Fruit fly (Drosophila melanogaster) whole organism, embryonic: ENCODE data around the gene Cyp12a4.

Experiments
- ATbp ChIP-seq: fragments of 200-800 bp; sonication (Bioruptor generic); optimal IDR thresholded peaks from 2 replicates; lab custom pipeline; 2017; ENCODE audit warnings: missing biosample characterization, mild to moderate bottlenecking, missing genetic modification characterization, missing genetic modification reagents
- Bgb ChIP-seq: fragments of 200-800 bp; sonication (Bioruptor generic); IDR thresholded peaks from 2 replicates; pipeline ENCODE4 v1.3.6; 2022; ENCODE audit warnings: missing biosample characterization, missing genetic modification characterization; ENCODE audit not compliant: partially characterized antibody
- CG10209 ChIP-seq: fragments of 200-800 bp; sonication (Bioruptor generic); optimal IDR thresholded peaks from 3 replicates; lab custom pipeline; 2017; ENCODE audit warnings: missing biosample characterization, mild to moderate bottlenecking, missing genetic modification characterization, missing genetic modification reagents
- CG1024 ChIP-seq: fragments of 200-800 bp; sonication (Bioruptor generic); IDR thresholded peaks from 2 replicates; pipeline ENCODE4 v1.3.6; 2022; ENCODE audit warnings: missing biosample characterization, missing genetic modification characterization
- CG10543 ChIP-seq: fragments of 200-800 bp; sonication (Bioruptor generic); optimal IDR thresholded peaks from 3 replicates; lab custom pipeline; 2017; ENCODE audit warnings: missing biosample characterization, mild to moderate bottlenecking, missing genetic modification characterization, moderate library complexity
- CG10654 ChIP-seq: fragments of 200-800 bp; sonication (Bioruptor generic); optimal IDR thresholded peaks from 2 replicates; lab custom pipeline; 2016; ENCODE audit warnings: missing biosample characterization, missing genetic modification characterization
- CG11723 ChIP-seq: fragments of 200-800 bp; sonication (Bioruptor generic); optimal IDR thresholded peaks from 2 replicates; lab custom pipeline; 2017; ENCODE audit warnings: missing biosample characterization, mild to moderate bottlenecking, missing genetic modification characterization
- CG12942 ChIP-seq: fragments of 200-800 bp; sonication (Bioruptor generic); optimal IDR thresholded peaks from 3 replicates; lab custom pipeline; 2016; ENCODE audit warnings: missing biosample characterization, missing genetic modification characterization
- CG13287 ChIP-seq: fragments of 200-800 bp; sonication (Bioruptor generic); IDR thresholded peaks from 2 replicates; pipeline ENCODE4 v1.3.6; 2022; ENCODE audit warnings: missing biosample characterization, missing genetic modification characterization; ENCODE audit not compliant: partially characterized antibody
- CG17802 ChIP-seq: fragments of 200-800 bp; sonication (Bioruptor generic); optimal IDR thresholded peaks from 2 replicates; lab custom pipeline; 2018; ENCODE audit warnings: missing biosample characterization, mild to moderate bottlenecking, missing genetic modification characterization, moderate library complexity
- CG1832 ChIP-seq: fragments of 200-800 bp; sonication (Bioruptor generic); optimal IDR thresholded peaks from 2 replicates; lab custom pipeline; 2017; ENCODE audit warnings: missing biosample characterization, mild to moderate bottlenecking, missing genetic modification characterization, inconsistent platforms
- CG2875 ChIP-seq: fragments of 200-800 bp; sonication (Bioruptor generic); optimal IDR thresholded peaks from 2 replicates; lab custom pipeline; 2017; ENCODE audit warnings: missing biosample characterization, mild to moderate bottlenecking, missing genetic modification characterization, missing genetic modification reagents
- CG2889 ChIP-seq: fragments of 200-800 bp; sonication (Bioruptor generic); IDR thresholded peaks from 3 replicates; pipeline ENCODE4 v1.3.6; 2022; ENCODE audit warnings: missing biosample characterization, missing genetic modification characterization
- CG30431 ChIP-seq: fragments of 200-800 bp; sonication (Bioruptor generic); optimal IDR thresholded peaks from 2 replicates; lab custom pipeline; 2017; ENCODE audit warnings: missing biosample characterization, missing genetic modification characterization
- CG33557 ChIP-seq: fragments of 200-800 bp; sonication (Bioruptor generic); optimal IDR thresholded peaks from 2 replicates; lab custom pipeline; 2019; ENCODE audit warnings: missing biosample characterization, mild to moderate bottlenecking, missing genetic modification characterization, moderate library complexity
- CG34224 ChIP-seq: fragments of 200-800 bp; sonication (Bioruptor generic); IDR thresholded peaks from 3 replicates; pipeline ENCODE4 v1.3.6; 2022; ENCODE audit warnings: missing biosample characterization, missing genetic modification characterization; ENCODE audit not compliant: partially characterized antibody
- CG34422 ChIP-seq: fragments of 200-800 bp; sonication (Bioruptor generic); IDR thresholded peaks from 3 replicates; pipeline ENCODE4 v1.3.6; 2022; ENCODE audit warnings: missing biosample characterization, missing genetic modification characterization
- CG3838 ChIP-seq: fragments of 200-800 bp; sonication (Bioruptor generic); optimal IDR thresholded peaks from 3 replicates; lab custom pipeline; 2016; ENCODE audit warnings: missing biosample characterization, missing genetic modification characterization
- CG4424 ChIP-seq: fragments of 200-800 bp; sonication (Bioruptor generic); optimal IDR thresholded peaks from 3 replicates; lab custom pipeline; 2016; ENCODE audit warnings: missing biosample characterization, missing genetic modification characterization
- CG6175 ChIP-seq: fragments of 200-800 bp; sonication (Bioruptor generic); IDR thresholded peaks from 3 replicates; pipeline ENCODE4 v1.3.6; 2022; ENCODE audit warnings: missing biosample characterization, missing genetic modification characterization
- CG8944 ChIP-seq: fragments of 200-800 bp; sonication (Bioruptor generic); optimal IDR thresholded peaks from 3 replicates; lab custom pipeline; 2016; ENCODE audit warnings: missing biosample characterization, missing genetic modification characterization
- CG9215 ChIP-seq: fragments of 200-800 bp; sonication (Bioruptor generic); IDR thresholded peaks from 2 replicates; pipeline ENCODE4 v1.3.6; 2022; ENCODE audit warnings: missing biosample characterization, missing genetic modification characterization
- Camta ChIP-seq: fragments of 200-800 bp; sonication (Bioruptor generic); optimal IDR thresholded peaks from 2 replicates; lab custom pipeline; 2016; ENCODE audit warnings: missing biosample characterization, missing genetic modification characterization
- CkIIα-i1 ChIP-seq: fragments of 200-800 bp; sonication (Bioruptor generic); IDR thresholded peaks from 2 replicates; pipeline ENCODE4 v1.3.6; 2022; ENCODE audit warnings: missing biosample characterization, missing genetic modification characterization
- Doc3 ChIP-seq: fragments of 200-800 bp; sonication (Bioruptor generic); IDR thresholded peaks from 3 replicates; pipeline ENCODE4 v1.3.6; 2022; ENCODE audit warnings: missing biosample characterization, missing genetic modification characterization; ENCODE audit not compliant: partially characterized antibody
- Drgx ChIP-seq: fragments of 200-800 bp; sonication (Bioruptor generic); IDR thresholded peaks from 2 replicates; pipeline ENCODE4 v1.3.6; 2022; ENCODE audit warnings: missing biosample characterization, missing genetic modification characterization
- E2f2 ChIP-seq: fragments of 200-800 bp; sonication (Bioruptor generic); IDR thresholded peaks from 2 replicates; pipeline ENCODE4 v1.3.6; 2022; ENCODE audit warnings: missing biosample characterization, missing genetic modification characterization
- Meics ChIP-seq: fragments of 200-800 bp; sonication (Bioruptor generic); optimal IDR thresholded peaks from 2 replicates; lab custom pipeline; 2017; ENCODE audit warnings: missing biosample characterization, mild to moderate bottlenecking, missing genetic modification characterization
- Neu2 ChIP-seq: fragments of 200-800 bp; sonication (Bioruptor generic); optimal IDR thresholded peaks from 3 replicates; lab custom pipeline; 2016; ENCODE audit warnings: missing biosample characterization, missing genetic modification characterization, borderline replicate concordance
- Sry-β ChIP-seq: fragments of 200-800 bp; sonication (Bioruptor generic); optimal IDR thresholded peaks from 2 replicates; lab custom pipeline; 2018; ENCODE audit warnings: missing biosample characterization, mild to moderate bottlenecking, missing genetic modification characterization, moderate library complexity
- abd-A ChIP-seq: fragments of 200-800 bp; sonication (Bioruptor generic); optimal IDR thresholded peaks from 3 replicates; lab custom pipeline; 2019; ENCODE audit warnings: missing biosample characterization, mild to moderate bottlenecking, missing genetic modification characterization, moderate library complexity
- ac ChIP-seq: fragments of 200-800 bp; sonication (Bioruptor generic); optimal IDR thresholded peaks from 3 replicates; lab custom pipeline; 2017; ENCODE audit warnings: missing biosample characterization, mild to moderate bottlenecking, missing genetic modification characterization
- br ChIP-seq: fragments of >200 bp; optimal IDR thresholded peaks from 2 replicates; lab custom pipeline; 2017
- crc ChIP-seq: fragments of 200-800 bp; sonication (Bioruptor generic); optimal IDR thresholded peaks from 2 replicates; lab custom pipeline; 2016; ENCODE audit warnings: missing biosample characterization, missing genetic modification characterization
- emc ChIP-seq: fragments of 200-800 bp; sonication (Bioruptor generic); optimal IDR thresholded peaks from 2 replicates; lab custom pipeline; 2016; ENCODE audit warnings: missing biosample characterization, missing genetic modification characterization
- gro ChIP-seq: fragments of 200-800 bp; sonication (Bioruptor generic); optimal IDR thresholded peaks from 2 replicates; lab custom pipeline; 2016; ENCODE audit warnings: missing biosample characterization, missing genetic modification characterization
- gt ChIP-seq: fragments of 200-800 bp; sonication (Bioruptor generic); IDR thresholded peaks from 2 replicates; pipeline ENCODE4 v1.3.6; 2022; ENCODE audit warnings: missing biosample characterization, missing genetic modification characterization
- jumu ChIP-seq: fragments of 200-800 bp; sonication (Bioruptor generic); optimal IDR thresholded peaks from 3 replicates; lab custom pipeline; 2016; ENCODE audit warnings: missing biosample characterization, missing genetic modification characterization
- knrl ChIP-seq: fragments of 200-800 bp; sonication (Bioruptor generic); IDR thresholded peaks from 3 replicates; pipeline ENCODE4 v1.3.6; 2022; ENCODE audit warnings: missing biosample characterization, missing genetic modification characterization; ENCODE audit not compliant: partially characterized antibody
- luna ChIP-seq: fragments of 200-800 bp; sonication (Bioruptor generic); optimal IDR thresholded peaks from 2 replicates; lab custom pipeline; 2016; ENCODE audit warnings: missing biosample characterization, missing genetic modification characterization
- maf-S ChIP-seq: fragments of 200-800 bp; sonication (Bioruptor generic); optimal IDR thresholded peaks from 2 replicates; lab custom pipeline; 2016; ENCODE audit warnings: missing biosample characterization, missing genetic modification characterization
- peb ChIP-seq: fragments of 200-800 bp; sonication (Bioruptor generic); IDR thresholded peaks from 2 replicates; pipeline ENCODE4 v1.3.6; 2022; ENCODE audit warnings: missing biosample characterization, missing genetic modification characterization
- sima ChIP-seq: fragments of 200-800 bp; sonication (Bioruptor generic); optimal IDR thresholded peaks from 2 replicates; lab custom pipeline; 2016; ENCODE audit warnings: missing biosample characterization, missing genetic modification characterization
- sug ChIP-seq: fragments of 200-800 bp; optimal IDR thresholded peaks from 2 replicates; lab custom pipeline; 2019; ENCODE audit warnings: missing biosample characterization, mild to moderate bottlenecking, missing genetic modification characterization, moderate library complexity
- tll ChIP-seq, 2 experiments: fragments of 200-800 bp in 1 of 2; fragments of >200 bp in 1 of 2; sonication (Bioruptor generic) in 1 of 2; optimal IDR thresholded peaks; 2 replicates each; lab custom pipeline; 2017 to 2019; ENCODE audit warnings: missing biosample characterization in 2 of 2, missing genetic modification characterization in 2 of 2, mild to moderate bottlenecking in 1 of 2, moderate library complexity in 1 of 2
- toy ChIP-seq: fragments of 200-800 bp; sonication (Bioruptor generic); IDR thresholded peaks from 2 replicates; pipeline ENCODE4 v1.3.6; 2022; ENCODE audit warnings: missing biosample characterization, missing genetic modification characterization
- unc-4 ChIP-seq: fragments of 200-800 bp; sonication (Bioruptor generic); IDR thresholded peaks from 2 replicates; pipeline ENCODE4 v1.3.6; 2022; ENCODE audit warnings: missing biosample characterization, missing genetic modification characterization; ENCODE audit not compliant: partially characterized antibody
- usp ChIP-seq: fragments of >200 bp; optimal IDR thresholded peaks from 2 replicates; lab custom pipeline; 2017; ENCODE audit warnings: missing biosample characterization, missing genetic modification characterization
- zen2 ChIP-seq: fragments of 200-800 bp; sonication (Bioruptor generic); IDR thresholded peaks from 3 replicates; pipeline ENCODE4 v1.3.6; 2022; ENCODE audit warnings: missing biosample characterization, missing genetic modification characterization; ENCODE audit not compliant: partially characterized antibody

Gene Cyp12a4

DNA sequence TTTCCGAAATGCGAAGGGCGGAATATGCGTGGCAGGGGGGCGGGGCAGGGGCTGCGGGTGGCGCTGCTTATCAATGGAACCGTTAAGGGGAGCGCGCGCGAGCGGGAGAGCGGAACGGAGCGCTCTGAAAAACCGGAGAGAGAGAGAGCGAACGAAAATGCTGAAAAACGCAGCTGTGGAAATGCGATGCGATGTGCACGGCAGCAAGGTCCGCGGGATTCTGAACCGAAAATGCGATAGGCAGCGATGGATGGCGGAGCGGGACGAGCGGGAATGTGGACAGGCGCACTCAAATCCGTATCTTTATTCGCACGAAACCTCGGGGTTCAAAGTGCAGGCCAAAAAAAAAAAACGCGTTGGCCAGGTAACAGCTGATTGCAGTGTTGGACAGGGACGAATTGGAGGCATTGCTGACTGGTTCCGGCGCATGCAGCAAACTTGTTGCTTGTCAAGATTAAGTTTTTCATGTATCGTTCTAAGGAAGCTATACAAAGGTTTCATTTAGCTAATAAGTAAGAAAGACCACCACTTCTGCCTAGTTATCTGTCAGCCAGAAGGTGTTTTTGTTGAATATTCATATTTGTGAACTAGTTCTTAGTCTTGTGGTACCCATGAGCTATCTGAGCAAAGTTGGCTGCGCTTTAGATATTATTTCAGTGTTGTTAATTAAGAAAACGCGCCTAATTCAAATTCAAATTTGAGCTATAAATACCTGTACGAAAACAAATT is 12.7 kb downstream of the Cyp12a4 start, which contains the start of gene Ppcs (continued):
- peak; percentile 65 for TF ChIP-seq Drgx (GFP tag; lab: Robert Waterston, UW)
- TF ChIP-seq CG1024 (GFP tag; lab: Robert Waterston, UW) = no peak
- peak; percentile 38; the same call in 1 of the 3 replicates for TF ChIP-seq knrl (GFP tag; lab: Robert Waterston, UW)
- TF ChIP-seq peb = no peak
- peak; percentile 63 for TF ChIP-seq CG9215
- TF ChIP-seq sima (GFP tag; lab: Kevin White, UChicago) = no peak
- peak; percentile 20 for TF ChIP-seq crc
- peak; percentile 88 for TF ChIP-seq CG10543 (GFP tag; lab: Kevin White, UChicago)
- peak; percentile 36 for TF ChIP-seq CG17802 (tag; lab: Kevin White, UChicago)
- peak; percentile 36 for TF ChIP-seq emc (GFP tag; lab: Kevin White, UChicago)
- peak; percentile 54 for TF ChIP-seq unc-4
- TF ChIP-seq Neu2 (GFP tag; lab: Kevin White, UChicago) = peak; percentile 25
- peak; percentile 22 for TF ChIP-seq CG30431 (GFP tag; lab: Kevin White, UChicago)
- peak; percentile 59 for TF ChIP-seq Meics (GFP tag; lab: Kevin White, UChicago)
- TF ChIP-seq CG2875 (GFP tag; lab: Kevin White, UChicago) = peak; percentile 34
- peak; percentile 51 for TF ChIP-seq CG10209 (GFP tag; lab: Kevin White, UChicago)
- peak; percentile 56 for TF ChIP-seq maf-S
- TF ChIP-seq CG34224 (GFP tag; lab: Robert Waterston, UW) = peak; percentile 66; the same call in 2 of the 3 replicates
- peak; percentile 75 for TF ChIP-seq sug (tag; lab: Kevin White, UChicago)
- TF ChIP-seq CG6175 (GFP tag; lab: Robert Waterston, UW) = no peak
- peak; percentile 47 for TF ChIP-seq CG10654
- no peak for TF ChIP-seq CG11723
- no peak for TF ChIP-seq Doc3 (GFP tag; lab: Robert Waterston, UW)
- no peak for TF ChIP-seq tll (GFP tag; optimal IDR thresholded peaks at IDR 0.05; lab: Kevin White, UChicago)
- TF ChIP-seq gt = no peak
- no peak for TF ChIP-seq ac (GFP tag; lab: Kevin White, UChicago)
- TF ChIP-seq gro = peak; percentile 16
- TF ChIP-seq CG3838 (GFP tag; lab: Kevin White, UChicago) = no peak
- peak; percentile 63 for TF ChIP-seq Camta
- no peak for TF ChIP-seq br (lab: Kevin White, UChicago)
- TF ChIP-seq CG8944 (GFP tag; lab: Kevin White, UChicago) = peak; percentile 65
- no peak for TF ChIP-seq CG2889 (GFP tag; lab: Robert Waterston, UW)
- peak; percentile 56 for TF ChIP-seq CG4424
- peak; percentile 49 for TF ChIP-seq CG12942
- peak; percentile 25 for TF ChIP-seq abd-A (tag; lab: Kevin White, UChicago)
- TF ChIP-seq CkIIα-i1 (GFP tag; lab: Robert Waterston, UW) = no peak
- TF ChIP-seq CG1832 (GFP tag; lab: Kevin White, UChicago) = no peak
- TF ChIP-seq CG34422 (GFP tag; lab: Robert Waterston, UW) = peak; percentile 40; the same call in 2 of the 3 replicates
- TF ChIP-seq usp (GFP tag; lab: Kevin White, UChicago) = no peak
- peak; percentile 51 for TF ChIP-seq Sry-β (GFP tag; lab: Kevin White, UChicago)
- peak; percentile 38 for TF ChIP-seq luna (GFP tag; lab: Kevin White, UChicago)
- TF ChIP-seq toy (GFP tag; lab: Robert Waterston, UW) = no peak
- TF ChIP-seq E2f2 (GFP tag; lab: Robert Waterston, UW) = peak; percentile 95
- peak; percentile 62; the same call in 2 of the 3 replicates for TF ChIP-seq zen2 (GFP tag; lab: Robert Waterston, UW)
- peak; percentile 63 for TF ChIP-seq CG13287 (GFP tag; lab: Robert Waterston, UW)
- peak; percentile 57 for TF ChIP-seq Bgb (GFP tag; lab: Robert Waterston, UW)
- TF ChIP-seq CG33557 = peak; percentile 59
- no peak for TF ChIP-seq ATbp (GFP tag; lab: Kevin White, UChicago)
- TF ChIP-seq jumu (GFP tag; lab: Kevin White, UChicago) = peak; percentile 52
